Worm (Caenorhabditis elegans) whole organism, L4/young adult: ENCODE measurements around the gene Y54F10BM.22.

Experiments
- W03F9.2 ChIP-seq: fragments of 150-350 bp; optimal IDR thresholded peaks from 2 replicates; lab custom pipeline; 2014; ENCODE audit warnings: missing biosample characterization, missing genetic modification characterization
- him-1 ChIP-seq: sonication (generic microtip); optimal IDR thresholded peaks from 2 replicates; lab custom pipeline; 2016; ENCODE audit warnings: missing genotype, missing genetic modification reagents, missing genetic modification characterization, missing compliant biosample characterization

ce11 chrIII:2262942-2263341 is 17.8 kb upstream of the Y54F10BM.22 start, which contains the start of gene Y54F10BM.6:
- TF ChIP-seq him-1 (no peak), W03F9.2 (tag; lab: Kevin White, UChicago) (no peak)
